Fruit fly (Drosophila melanogaster) whole organism, embryonic: Measurements from ENCODE around the gene fbl.

ENCODE experiments used
- Ada2b ChIP-seq: fragments of 200-800 bp; sonication (Bioruptor generic); IDR thresholded peaks from 2 replicates; pipeline ENCODE4 v1.3.6; 2022; ENCODE audit warnings: missing biosample characterization, missing genetic modification characterization
- CG10431 ChIP-seq: fragments of 200-800 bp; sonication (Bioruptor generic); optimal IDR thresholded peaks from 3 replicates; lab custom pipeline; 2018; ENCODE audit warnings: missing biosample characterization, mild to moderate bottlenecking, missing genetic modification characterization
- CG12071 ChIP-seq: fragments of 200-800 bp; sonication (Bioruptor generic); optimal IDR thresholded peaks from 3 replicates; lab custom pipeline; 2018; ENCODE audit warnings: missing biosample characterization, mild to moderate bottlenecking, missing genetic modification characterization
- CG13296 ChIP-seq: fragments of 200-800 bp; sonication (Bioruptor generic); optimal IDR thresholded peaks from 3 replicates; lab custom pipeline; 2018; ENCODE audit warnings: missing biosample characterization, mild to moderate bottlenecking, missing genetic modification characterization
- CG14667 ChIP-seq: fragments of 200-800 bp; sonication (Bioruptor generic); IDR thresholded peaks from 2 replicates; pipeline ENCODE4 v1.3.6; 2022; ENCODE audit warnings: missing biosample characterization, missing genetic modification characterization
- CG15269 ChIP-seq: fragments of 200-800 bp; sonication (Bioruptor generic); optimal IDR thresholded peaks from 2 replicates; lab custom pipeline; 2018; ENCODE audit warnings: missing biosample characterization, mild to moderate bottlenecking, missing genetic modification characterization, moderate library complexity
- CG15514 ChIP-seq: fragments of 200-800 bp; sonication (Bioruptor generic); optimal IDR thresholded peaks from 3 replicates; lab custom pipeline; 2017; ENCODE audit warnings: missing biosample characterization, missing genetic modification characterization, mild to moderate bottlenecking, moderate library complexity, missing genetic modification reagents
- CG2678 ChIP-seq: fragments of 200-800 bp; sonication (Bioruptor generic); optimal IDR thresholded peaks from 3 replicates; lab custom pipeline; 2019; ENCODE audit warnings: missing biosample characterization, mild to moderate bottlenecking, missing genetic modification characterization, moderate library complexity
- CG30403 ChIP-seq: fragments of 200-800 bp; sonication (Bioruptor generic); optimal IDR thresholded peaks from 3 replicates; lab custom pipeline; 2016; ENCODE audit warnings: missing biosample characterization, missing genetic modification characterization
- CG3065 ChIP-seq: fragments of 200-800 bp; sonication (Bioruptor generic); optimal IDR thresholded peaks from 2 replicates; lab custom pipeline; 2016; ENCODE audit warnings: missing biosample characterization, missing genetic modification characterization
- CG31365 ChIP-seq: fragments of 200-800 bp; sonication (Bioruptor generic); optimal IDR thresholded peaks from 2 replicates; lab custom pipeline; 2018; ENCODE audit warnings: missing biosample characterization, mild to moderate bottlenecking, missing genetic modification characterization
- CG3281 ChIP-seq: fragments of 200-800 bp; sonication (Bioruptor generic); optimal IDR thresholded peaks from 3 replicates; lab custom pipeline; 2017; ENCODE audit warnings: missing biosample characterization, mild to moderate bottlenecking, missing genetic modification characterization
- CG33557 ChIP-seq: fragments of 200-800 bp; sonication (Bioruptor generic); optimal IDR thresholded peaks from 2 replicates; lab custom pipeline; 2019; ENCODE audit warnings: missing biosample characterization, mild to moderate bottlenecking, missing genetic modification characterization, moderate library complexity
- CG4424 ChIP-seq: fragments of 200-800 bp; sonication (Bioruptor generic); optimal IDR thresholded peaks from 3 replicates; lab custom pipeline; 2016; ENCODE audit warnings: missing biosample characterization, missing genetic modification characterization
- CG6175 ChIP-seq: fragments of 200-800 bp; sonication (Bioruptor generic); IDR thresholded peaks from 3 replicates; pipeline ENCODE4 v1.3.6; 2022; ENCODE audit warnings: missing biosample characterization, missing genetic modification characterization
- CG8089 ChIP-seq: fragments of 200-800 bp; sonication (Bioruptor generic); optimal IDR thresholded peaks from 3 replicates; lab custom pipeline; 2016; ENCODE audit warnings: missing biosample characterization, missing genetic modification characterization
- CG8359 ChIP-seq: fragments of 200-800 bp; sonication (Bioruptor generic); optimal IDR thresholded peaks from 2 replicates; lab custom pipeline; 2017; ENCODE audit warnings: missing biosample characterization, mild to moderate bottlenecking, missing genetic modification characterization, borderline replicate concordance
- CHES-1-like ChIP-seq: fragments of 200-800 bp; sonication (Bioruptor generic); optimal IDR thresholded peaks from 2 replicates; lab custom pipeline; 2016; ENCODE audit warnings: missing biosample characterization, missing genetic modification characterization
- D ChIP-seq, 2 experiments: fragments of 200-800 bp in 1 of 2; fragments of >200 bp in 1 of 2; sonication (Bioruptor generic) in 1 of 2; optimal IDR thresholded peaks; 2 replicates in 1 of 2; 3 replicates in 1 of 2; lab custom pipeline; 2017; ENCODE audit warnings: mild to moderate bottlenecking in 1 of 2, missing biosample characterization in 1 of 2, missing genetic modification characterization in 1 of 2, missing genetic modification reagents in 1 of 2
- D19B ChIP-seq: fragments of 200-800 bp; sonication (Bioruptor generic); optimal IDR thresholded peaks from 2 replicates; lab custom pipeline; 2017; ENCODE audit warnings: missing biosample characterization, mild to moderate bottlenecking, missing genetic modification characterization
- Dref ChIP-seq: fragments of 200-800 bp; sonication (Bioruptor generic); IDR thresholded peaks from 2 replicates; pipeline ENCODE4 v1.3.6; 2022; ENCODE audit warnings: missing biosample characterization, missing genetic modification characterization
- E2f2 ChIP-seq: fragments of 200-800 bp; sonication (Bioruptor generic); IDR thresholded peaks from 2 replicates; pipeline ENCODE4 v1.3.6; 2022; ENCODE audit warnings: missing biosample characterization, missing genetic modification characterization
- HmgZ ChIP-seq: fragments of 200-800 bp; sonication (Bioruptor generic); optimal IDR thresholded peaks from 2 replicates; lab custom pipeline; 2018; ENCODE audit warnings: missing biosample characterization, mild to moderate bottlenecking, missing genetic modification characterization
- Hr78 ChIP-seq, 2 experiments: fragments of 200-800 bp in 1 of 2; fragments of >200 bp in 1 of 2; sonication (Bioruptor generic) in 1 of 2; optimal IDR thresholded peaks; 2 replicates each; lab custom pipeline; 2017 to 2019; ENCODE audit warnings: missing biosample characterization in 2 of 2, missing genetic modification characterization in 2 of 2, mild to moderate bottlenecking in 1 of 2, moderate library complexity in 1 of 2
- Lhr ChIP-seq: fragments of 200-800 bp; sonication (Bioruptor generic); optimal IDR thresholded peaks from 3 replicates; lab custom pipeline; 2017; ENCODE audit warnings: mild to moderate bottlenecking, missing biosample characterization, missing genetic modification reagents, missing genetic modification characterization
- Nf-YA ChIP-seq: fragments of 200-800 bp; sonication (Bioruptor generic); IDR thresholded peaks from 2 replicates; pipeline ENCODE4 v1.3.6; 2022; ENCODE audit warnings: missing biosample characterization, missing genetic modification characterization
- Spps ChIP-seq: fragments of 200-800 bp; sonication (Bioruptor generic); optimal IDR thresholded peaks from 2 replicates; lab custom pipeline; 2018; ENCODE audit warnings: missing biosample characterization, mild to moderate bottlenecking, missing genetic modification characterization
- amos ChIP-seq: fragments of 200-800 bp; sonication (Bioruptor generic); IDR thresholded peaks from 2 replicates; pipeline ENCODE4 v1.3.6; 2022; ENCODE audit warnings: missing biosample characterization, missing genetic modification characterization; ENCODE audit not compliant: partially characterized antibody
- ara ChIP-seq: fragments of 200-800 bp; sonication (Bioruptor generic); IDR thresholded peaks from 2 replicates; pipeline ENCODE4 v1.3.6; 2022; ENCODE audit warnings: missing biosample characterization, missing genetic modification characterization
- ash1 ChIP-seq: fragments of 200-800 bp; sonication (Bioruptor generic); optimal IDR thresholded peaks from 2 replicates; lab custom pipeline; 2018; ENCODE audit warnings: missing biosample characterization, mild to moderate bottlenecking, missing genetic modification characterization
- ato ChIP-seq: fragments of 200-800 bp; sonication (Bioruptor generic); IDR thresholded peaks from 2 replicates; pipeline ENCODE4 v1.3.6; 2022; ENCODE audit warnings: missing biosample characterization, missing genetic modification characterization; ENCODE audit not compliant: partially characterized antibody
- br ChIP-seq: fragments of >200 bp; optimal IDR thresholded peaks from 2 replicates; lab custom pipeline; 2017
- crc ChIP-seq: fragments of 200-800 bp; sonication (Bioruptor generic); optimal IDR thresholded peaks from 2 replicates; lab custom pipeline; 2016; ENCODE audit warnings: missing biosample characterization, missing genetic modification characterization
- grn ChIP-seq: fragments of 200-800 bp; sonication (Bioruptor generic); optimal IDR thresholded peaks from 3 replicates; lab custom pipeline; 2017; ENCODE audit warnings: missing biosample characterization, missing genetic modification characterization
- gt ChIP-seq: fragments of 200-800 bp; sonication (Bioruptor generic); IDR thresholded peaks from 2 replicates; pipeline ENCODE4 v1.3.6; 2022; ENCODE audit warnings: missing biosample characterization, missing genetic modification characterization
- lmd ChIP-seq: fragments of 200-800 bp; sonication (Bioruptor generic); IDR thresholded peaks from 2 replicates; pipeline ENCODE4 v1.3.6; 2022; ENCODE audit warnings: missing biosample characterization, missing genetic modification characterization
- mam ChIP-seq: fragments of 200-800 bp; sonication (Bioruptor generic); optimal IDR thresholded peaks from 3 replicates; lab custom pipeline; 2016; ENCODE audit warnings: missing biosample characterization, missing genetic modification characterization
- nerfin-1 ChIP-seq: fragments of 200-800 bp; sonication (Bioruptor generic); optimal IDR thresholded peaks from 3 replicates; lab custom pipeline; 2019; ENCODE audit warnings: missing biosample characterization, mild to moderate bottlenecking, missing genetic modification characterization, moderate library complexity
- nom ChIP-seq: fragments of 200-800 bp; sonication (Bioruptor generic); optimal IDR thresholded peaks from 2 replicates; lab custom pipeline; 2017; ENCODE audit warnings: missing biosample characterization, missing genetic modification characterization, mild to moderate bottlenecking, moderate library complexity, missing genetic modification reagents
- peb ChIP-seq: fragments of 200-800 bp; sonication (Bioruptor generic); IDR thresholded peaks from 2 replicates; pipeline ENCODE4 v1.3.6; 2022; ENCODE audit warnings: missing biosample characterization, missing genetic modification characterization
- sc ChIP-seq, 3 experiments: fragments of >200 bp in 2 of 3; fragments of 200-800 bp in 1 of 3; sonication (Bioruptor generic) in 1 of 3; optimal IDR thresholded peaks; 2 replicates in 2 of 3; 3 replicates in 1 of 3; lab custom pipeline; 2017; ENCODE audit warnings: mild to moderate bottlenecking in 1 of 3, missing biosample characterization in 1 of 3, missing genetic modification characterization in 1 of 3, missing genetic modification reagents in 1 of 3
- seq ChIP-seq: fragments of 200-800 bp; sonication (Bioruptor generic); IDR thresholded peaks from 2 replicates; pipeline ENCODE4 v1.3.6; 2022; ENCODE audit warnings: missing biosample characterization, missing genetic modification characterization
- slou ChIP-seq: fragments of 200-800 bp; sonication (Bioruptor generic); optimal IDR thresholded peaks from 3 replicates; lab custom pipeline; 2016; ENCODE audit warnings: missing biosample characterization, missing genetic modification characterization
- sna ChIP-seq: fragments of 200-800 bp; sonication (Bioruptor generic); IDR thresholded peaks from 2 replicates; pipeline ENCODE4 v1.3.6; 2022; ENCODE audit warnings: missing biosample characterization, missing genetic modification characterization; ENCODE audit not compliant: partially characterized antibody
- trem ChIP-seq: fragments of 200-800 bp; optimal IDR thresholded peaks from 3 replicates; lab custom pipeline; 2019; ENCODE audit warnings: missing biosample characterization, mild to moderate bottlenecking, missing genetic modification characterization, moderate library complexity
- wek ChIP-seq: fragments of 200-800 bp; sonication (Bioruptor generic); optimal IDR thresholded peaks from 3 replicates; lab custom pipeline; 2018; ENCODE audit warnings: missing biosample characterization, mild to moderate bottlenecking, missing genetic modification characterization, moderate library complexity
- yki ChIP-seq: fragments of >200 bp; optimal IDR thresholded peaks from 3 replicates; lab custom pipeline; 2018
- zfh1 ChIP-seq: fragments of 200-800 bp; sonication (Bioruptor generic); IDR thresholded peaks from 3 replicates; pipeline ENCODE4 v1.3.6; 2022; ENCODE audit warnings: missing biosample characterization, missing genetic modification characterization

Gene fbl

dm6 chr3L:20384086-20384810 lies at the start of gene fbl, which contains the start of gene CG5498 (continued):
- TF ChIP-seq ato (GFP tag; lab: Robert Waterston, UW) (no peak), grn (GFP tag; lab: Kevin White, UChicago) (peak; percentile 31), br (no peak), mam (GFP tag; lab: Kevin White, UChicago) (peak; percentile 47), slou (GFP tag; lab: Kevin White, UChicago) (peak; percentile 20), gt (GFP tag; lab: Robert Waterston, UW) (no peak), Lhr (GFP tag; lab: Kevin White, UChicago) (peak; percentile 43), CG31365 (tag; lab: Kevin White, UChicago) (peak; percentile 21), CHES-1-like (GFP tag; lab: Kevin White, UChicago) (peak; percentile 5), wek (no peak), Spps (tag; lab: Kevin White, UChicago) (peak; percentile 21), D19B (GFP tag; lab: Kevin White, UChicago) (peak; percentile 35), yki (no peak), HmgZ (peak; percentile 71), E2f2 (peak; percentile 51; the same call in 1 of the 2 replicates), CG10431 (GFP tag; lab: Kevin White, UChicago) (peak; percentile 43), seq (GFP tag; lab: Robert Waterston, UW) (no peak), Ada2b (GFP tag; lab: Robert Waterston, UW) (no peak), CG8089 (GFP tag; lab: Kevin White, UChicago) (no peak), CG15514 (GFP tag; lab: Kevin White, UChicago) (peak; percentile 72), CG30403 (peak; percentile 84), CG4424 (GFP tag; lab: Kevin White, UChicago) (peak; percentile 74), CG13296 (peak; percentile 64), ara (0 out of 2 replicates have a peak, but pooled peaks have one; percentile 4), sna (0 out of 2 replicates have a peak, but pooled peaks have one; percentile 31), Dref (GFP tag; lab: Robert Waterston, UW) (peak; percentile 63), crc (GFP tag; lab: Kevin White, UChicago) (no peak), Nf-YA (GFP tag; lab: Robert Waterston, UW) (no peak), trem (peak; percentile 83), CG33557 (peak; percentile 61), nom (GFP tag; lab: Kevin White, UChicago) (no peak), lmd (GFP tag; lab: Robert Waterston, UW) (no peak; the same call in 1 of the 2 replicates), CG8359 (GFP tag; lab: Kevin White, UChicago) (no peak), nerfin-1 (peak; percentile 32), CG6175 (GFP tag; lab: Robert Waterston, UW) (no peak), CG3065 (GFP tag; lab: Kevin White, UChicago) (no peak), CG15269 (tag; lab: Kevin White, UChicago) (peak; percentile 60), D (optimal IDR thresholded peaks at IDR 0.05; lab: Kevin White, UChicago) (no peak), D (GFP tag; optimal IDR thresholded peaks at IDR 0.05; lab: Kevin White, UChicago) (peak; percentile 41), ash1 (no peak), sc (optimal IDR thresholded peaks at IDR 0.05; lab: Kevin White, UChicago) (no peak), sc (GFP tag; optimal IDR thresholded peaks at IDR 0.05; lab: Kevin White, UChicago) (no peak), CG14667 (GFP tag; lab: Robert Waterston, UW) (no peak), CG12071 (GFP tag; lab: Kevin White, UChicago) (no peak), peb (GFP tag; lab: Robert Waterston, UW) (no peak), Hr78 (GFP tag; optimal IDR thresholded peaks at IDR 0.05; lab: Kevin White, UChicago) (peak in 1 of 2 experiments; percentile 0), CG2678 (tag; lab: Kevin White, UChicago) (peak; percentile 79), CG3281 (GFP tag; lab: Kevin White, UChicago) (peak; percentile 65), zfh1 (GFP tag; lab: Robert Waterston, UW) (peak; percentile 53; the same call in 2 of the 3 replicates), amos (no peak; the same call in 1 of the 2 replicates)
